Worm (Caenorhabditis elegans): ENCODE data around the gene C32B5.15.
"Not testable (repeated sequence)": the region's sequence is repeated elsewhere in the genome, so short reads cannot be mapped to it uniquely, and the experiment has no call there.

C32B5.15 gene

DNA sequence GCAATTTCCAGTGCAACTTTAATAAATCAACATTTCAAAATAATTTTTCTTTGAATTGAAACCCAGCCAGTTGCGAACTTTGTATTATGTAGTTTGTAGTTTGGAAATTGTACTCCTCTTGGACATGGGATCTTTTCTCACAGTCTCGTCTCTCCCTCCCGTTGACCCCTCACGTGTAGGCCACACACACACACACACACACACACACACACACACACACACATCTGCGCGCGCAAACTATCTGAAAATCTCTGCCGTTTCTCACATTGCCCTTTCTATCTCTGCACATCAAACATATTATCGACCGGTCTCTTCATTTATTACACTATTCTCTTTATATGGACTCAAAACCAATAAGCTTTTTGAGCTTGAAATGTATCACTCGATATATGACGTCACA, 32.0 kb downstream of the C32B5.15 start, which contains the start of gene fbxc-36:
fbxc-36 (plus strand) TSS at position 205 of the 400 bp plus-strand sequence.
- TF ChIP-seq sea-2 (GFP tag; optimal IDR thresholded peaks at IDR 0.05) (no peak), nfya-1 (tag; optimal IDR thresholded peaks at IDR 0.05; ENCODE audit: insufficient read depth) (no peak), nhr-67 (tag; optimal IDR thresholded peaks at IDR 0.05) (no peak), lin-39 (tag; optimal IDR thresholded peaks at IDR 0.05) (no peak), nhr-11 (tag; optimal IDR thresholded peaks at IDR 0.05) (no peak), ceh-28 (tag; optimal IDR thresholded peaks at IDR 0.05) (no peak), nhr-23 (tag; optimal IDR thresholded peaks at IDR 0.05) (no peak), egl-5 (tag; optimal IDR thresholded peaks at IDR 0.05) (no peak)

DNA sequence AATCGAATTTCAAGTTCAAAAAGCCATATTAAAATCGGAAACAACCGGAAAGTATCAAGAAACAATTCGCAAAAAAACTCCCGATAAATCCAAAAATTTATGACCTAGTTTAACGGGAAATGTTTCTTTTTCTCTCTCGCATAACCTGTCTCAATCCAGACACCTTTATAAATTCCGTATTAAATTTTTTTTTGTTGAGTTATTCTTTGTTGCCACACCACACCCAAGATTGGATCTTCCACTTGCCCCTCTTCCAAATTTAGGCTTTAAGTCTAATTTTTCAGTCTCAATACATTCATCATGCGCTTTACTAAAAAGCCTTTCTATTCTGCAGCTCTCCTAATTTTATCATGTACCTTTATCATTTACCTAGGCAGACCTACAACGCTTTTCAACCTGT, 34.2 kb downstream of the C32B5.15 start, which contains the start of gene R07C3.3:
R07C3.3 (plus strand) TSS at position 301 of the 400 bp plus-strand sequence.
- TF ChIP-seq zag-1 (tag; optimal IDR thresholded peaks at IDR 0.05) (no peak), nhr-43 (tag; optimal IDR thresholded peaks at IDR 0.05; ENCODE audit: poor library complexity, severe bottlenecking) (no peak), fkh-2 (tag; optimal IDR thresholded peaks at IDR 0.05) (no peak), elt-3 (tag; optimal IDR thresholded peaks at IDR 0.05) (no peak), nfya-1 (tag; optimal IDR thresholded peaks at IDR 0.05; ENCODE audit: insufficient read depth) (no peak), aly-2 (tag; optimal IDR thresholded peaks at IDR 0.05) (no peak), pha-4 (tag; optimal IDR thresholded peaks at IDR 0.05) (no peak)

DNA sequence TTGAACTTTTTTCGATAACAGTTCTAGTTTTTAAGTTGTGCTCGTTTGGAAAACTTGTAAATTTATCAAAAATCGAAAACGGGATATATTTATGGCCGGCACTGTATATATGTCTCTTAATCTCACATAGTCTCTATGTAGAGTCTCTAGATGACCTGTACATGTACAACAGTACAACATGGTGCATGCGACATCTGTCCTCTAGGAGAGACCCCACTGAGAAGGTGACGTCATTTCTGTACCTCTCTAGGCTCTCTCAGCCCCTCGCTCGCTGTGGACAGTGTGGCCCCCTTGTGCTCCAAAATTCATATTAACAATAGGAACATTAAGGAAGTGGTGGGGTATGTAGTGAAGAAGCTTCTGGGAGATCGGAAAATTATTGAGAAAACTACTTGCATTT, 35.5 kb downstream of the C32B5.15 start:
- TF ChIP-seq nhr-11 (tag; optimal IDR thresholded peaks at IDR 0.05) = no peak

DNA sequence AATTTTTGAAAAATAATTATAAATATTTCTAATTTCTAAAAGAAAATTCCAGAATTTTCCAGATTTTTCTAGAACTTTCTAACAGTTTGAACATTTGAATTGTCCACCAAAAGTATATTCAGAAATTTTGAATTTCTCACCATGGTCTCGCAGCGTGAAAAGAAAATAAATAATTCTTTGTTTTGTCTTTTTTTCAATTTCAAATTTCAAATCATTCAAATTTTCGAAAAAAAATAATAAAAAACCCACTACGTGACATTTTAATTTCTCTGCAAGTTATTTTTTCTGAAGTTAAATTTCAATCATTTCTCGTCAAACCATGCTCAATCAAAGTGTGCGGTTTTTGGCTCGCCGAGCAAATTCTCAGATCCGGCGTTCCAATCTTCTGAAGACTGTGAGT, 40.0 kb downstream of the C32B5.15 start, which contains the start of gene acs-15:
acs-15 (plus strand) TSS at position 301 of the 400 bp plus-strand sequence.
- TF ChIP-seq jun-1 (tag; optimal IDR thresholded peaks at IDR 0.05) (no peak), nfya-1 (tag; optimal IDR thresholded peaks at IDR 0.05; ENCODE audit: insufficient read depth) (no peak), elt-2 (tag; optimal IDR thresholded peaks at IDR 0.05) (no peak), fkh-2 (tag; optimal IDR thresholded peaks at IDR 0.05) (no peak), mml-1 (tag; optimal IDR thresholded peaks at IDR 0.05) (no peak), nhr-12 (tag; optimal IDR thresholded peaks at IDR 0.05) (no peak), pha-4 (tag; optimal IDR thresholded peaks at IDR 0.05) (no peak), elt-1 (tag; optimal IDR thresholded peaks at IDR 0.05) (no peak), ceh-28 (tag; optimal IDR thresholded peaks at IDR 0.05) (no peak), nhr-11 (tag; optimal IDR thresholded peaks at IDR 0.05) (no peak), nhr-43 (tag; optimal IDR thresholded peaks at IDR 0.05; ENCODE audit: poor library complexity, severe bottlenecking) (no peak), nhr-77 (tag; optimal IDR thresholded peaks at IDR 0.05) (no peak), mdl-1 (tag; optimal IDR thresholded peaks at IDR 0.05) (no peak), nhr-237 (tag; optimal IDR thresholded peaks at IDR 0.05) (no peak), tbx-2 (tag; optimal IDR thresholded peaks at IDR 0.05) (no peak), skn-1 (tag; optimal IDR thresholded peaks at IDR 0.05) (no peak), ztf-11 (tag; optimal IDR thresholded peaks at IDR 0.05) (no peak), ceh-82 (tag; optimal IDR thresholded peaks at IDR 0.05) (no peak), egl-5 (tag; optimal IDR thresholded peaks at IDR 0.05) (no peak), ZK546.5 (tag; optimal IDR thresholded peaks at IDR 0.05) (no peak)

DNA sequence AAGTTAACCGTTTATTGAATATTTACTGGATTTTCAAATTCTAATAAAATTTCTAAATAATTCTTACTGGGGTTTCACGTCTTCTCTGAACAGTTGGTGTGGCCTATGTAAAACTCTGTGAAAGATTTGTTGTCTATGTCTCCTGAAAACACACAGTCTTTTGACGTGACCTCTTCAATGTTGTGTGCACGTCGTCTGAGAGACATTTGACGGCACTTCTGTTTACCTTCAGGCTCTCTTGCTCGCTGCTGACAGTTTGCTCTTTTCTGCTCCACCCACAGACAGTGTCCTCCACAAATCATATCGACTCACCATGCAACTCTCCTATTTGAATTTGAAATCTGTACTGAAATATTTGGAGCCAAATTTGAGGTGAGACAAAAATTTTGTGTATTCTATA, 41.9 kb downstream of the C32B5.15 start, which contains the start of gene fbxc-34:
fbxc-34 (plus strand) TSS at position 301 of the 400 bp plus-strand sequence.
- TF ChIP-seq fos-1, ceh-82, egl-27 (tag; optimal IDR thresholded peaks at IDR 0.05): not testable (repeated sequence)

DNA sequence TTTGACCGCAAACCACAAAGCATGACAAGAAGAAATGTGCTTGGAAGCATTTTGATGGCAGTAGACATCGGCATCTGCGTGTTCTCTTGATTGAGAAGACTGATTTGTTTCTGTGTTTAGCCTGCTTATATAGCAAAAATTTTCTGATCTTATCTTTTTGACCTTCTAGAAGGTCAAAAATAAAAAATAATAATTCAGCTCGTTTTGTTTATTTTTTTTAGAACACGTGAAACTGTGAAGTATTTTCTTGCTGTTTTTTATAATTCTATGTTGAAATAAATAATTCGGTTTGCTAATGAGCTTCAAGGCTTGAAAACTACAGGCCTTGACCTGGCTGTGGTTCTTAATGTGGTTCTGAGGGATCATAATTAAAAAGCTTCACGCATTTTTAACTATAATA, 45.4 kb downstream of the C32B5.15 start, which contains the start of gene R07C3.13:
R07C3.13 (minus strand) TSS at position 101 of the 400 bp plus-strand sequence.
- no peak for TF ChIP-seq ama-1 (optimal IDR thresholded peaks at IDR 0.05)
- TF ChIP-seq nhr-76 (tag; optimal IDR thresholded peaks at IDR 0.05) = no peak
- TF ChIP-seq unc-39 (tag; optimal IDR thresholded peaks at IDR 0.05) = no peak
- no peak for TF ChIP-seq nhr-11 (tag; optimal IDR thresholded peaks at IDR 0.05)
- TF ChIP-seq jun-1 (tag; optimal IDR thresholded peaks at IDR 0.05) = no peak
- TF ChIP-seq pha-4 (tag; optimal IDR thresholded peaks at IDR 0.05) = no peak
- TF ChIP-seq nhr-237 (tag; optimal IDR thresholded peaks at IDR 0.05) = no peak
- TF ChIP-seq ztf-11 (tag; optimal IDR thresholded peaks at IDR 0.05) = no peak
- no peak for TF ChIP-seq tbx-2 (tag; optimal IDR thresholded peaks at IDR 0.05)
- TF ChIP-seq unc-62 (GFP tag; optimal IDR thresholded peaks at IDR 0.05) = no peak
- no peak for TF ChIP-seq skn-1 (tag; optimal IDR thresholded peaks at IDR 0.05)
- no peak for TF ChIP-seq ZK546.5 (tag; optimal IDR thresholded peaks at IDR 0.05)
- TF ChIP-seq nhr-23 (tag; optimal IDR thresholded peaks at IDR 0.05) = no peak
- no peak for TF ChIP-seq elt-3 (tag; optimal IDR thresholded peaks at IDR 0.05)
- TF ChIP-seq sea-2 (GFP tag; optimal IDR thresholded peaks at IDR 0.05) = no peak
